Worm (Caenorhabditis elegans) whole organism, early embryonic: ENCODE results near the gene F27E5.5.

ENCODE experiments used
- B0310.2 ChIP-seq: sonication (generic microtip); optimal IDR thresholded peaks from 2 replicates; lab custom pipeline; 2016; ENCODE audit warnings: mild to moderate bottlenecking, missing genetic modification characterization, missing compliant biosample characterization
- F13C5.2 ChIP-seq: sonication (generic microtip); optimal IDR thresholded peaks from 2 replicates; lab custom pipeline; 2017; ENCODE audit warnings: mild to moderate bottlenecking, missing genetic modification characterization, inconsistent platforms, missing compliant biosample characterization
- aly-1 ChIP-seq: sonication (generic microtip); optimal IDR thresholded peaks from 2 replicates; lab custom pipeline; 2016; ENCODE audit warnings: missing genetic modification characterization, missing compliant biosample characterization
- ama-1 ChIP-seq: fragments of 150-350 bp; optimal IDR thresholded peaks from 2 replicates; lab custom pipeline; 2014
- ceh-13 ChIP-seq: fragments of 200-800 bp; sonication (Bioruptor generic); optimal IDR thresholded peaks from 2 replicates; lab custom pipeline; 2018; ENCODE audit warnings: mild to moderate bottlenecking, missing genetic modification characterization, missing compliant biosample characterization
- ceh-36 ChIP-seq: sonication (generic microtip); optimal IDR thresholded peaks from 2 replicates; lab custom pipeline; 2016; ENCODE audit warnings: missing genetic modification characterization, inconsistent platforms, missing compliant biosample characterization
- ets-7 ChIP-seq: sonication (generic microtip); optimal IDR thresholded peaks from 2 replicates; lab custom pipeline; 2016; ENCODE audit warnings: missing genotype, missing genetic modification characterization, missing compliant biosample characterization
- flt-1 ChIP-seq: fragments of 200-800 bp; sonication (Bioruptor generic); IDR thresholded peaks from 2 replicates; pipeline ENCODE4 v1.3.6; 2022; ENCODE audit warnings: missing genetic modification characterization, missing compliant biosample characterization
- hmbx-1 ChIP-seq: sonication (generic microtip); optimal IDR thresholded peaks from 2 replicates; lab custom pipeline; 2016; ENCODE audit warnings: mild to moderate bottlenecking, missing genetic modification characterization, missing compliant biosample characterization
- hmg-4 ChIP-seq: fragments of 200-800 bp; sonication (Bioruptor generic); optimal IDR thresholded peaks from 2 replicates; lab custom pipeline; 2018; ENCODE audit warnings: mild to moderate bottlenecking, missing genetic modification characterization, missing compliant biosample characterization
- hnd-1 ChIP-seq: sonication (generic microtip); optimal IDR thresholded peaks from 2 replicates; lab custom pipeline; 2016; ENCODE audit warnings: missing genetic modification characterization, missing compliant biosample characterization
- pes-1 ChIP-seq: fragments of 200-800 bp; sonication (Bioruptor generic); IDR thresholded peaks from 2 replicates; pipeline ENCODE4 v1.3.6; 2022; ENCODE audit warnings: missing genetic modification reagents, missing genetic modification characterization, missing compliant biosample characterization
- scrt-1 ChIP-seq: fragments of 200-800 bp; sonication (Bioruptor generic); IDR thresholded peaks from 2 replicates; pipeline ENCODE4 v1.3.6; 2022; ENCODE audit warnings: missing genetic modification characterization, missing compliant biosample characterization
- sea-1 ChIP-seq: fragments of 200-800 bp; sonication (Bioruptor generic); conservative IDR thresholded peaks from 2 replicates; pipeline ENCODE4 v1.3.6; 2022; ENCODE audit warnings: missing genetic modification characterization, missing compliant biosample characterization
- tbx-11 ChIP-seq: fragments of 200-800 bp; sonication (Bioruptor generic); IDR thresholded peaks from 2 replicates; pipeline ENCODE4 v1.3.6; 2022; ENCODE audit warnings: missing genetic modification characterization, missing compliant biosample characterization
- tbx-37 ChIP-seq: fragments of 200-800 bp; sonication (Bioruptor generic); conservative IDR thresholded peaks from 2 replicates; pipeline ENCODE4 v1.3.6; 2022; ENCODE audit warnings: missing genetic modification reagents, missing genetic modification characterization, missing compliant biosample characterization
- tra-4 ChIP-seq: sonication (generic microtip); optimal IDR thresholded peaks from 2 replicates; lab custom pipeline; 2017; ENCODE audit warnings: missing genetic modification characterization, missing compliant biosample characterization

Gene F27E5.5

DNA sequence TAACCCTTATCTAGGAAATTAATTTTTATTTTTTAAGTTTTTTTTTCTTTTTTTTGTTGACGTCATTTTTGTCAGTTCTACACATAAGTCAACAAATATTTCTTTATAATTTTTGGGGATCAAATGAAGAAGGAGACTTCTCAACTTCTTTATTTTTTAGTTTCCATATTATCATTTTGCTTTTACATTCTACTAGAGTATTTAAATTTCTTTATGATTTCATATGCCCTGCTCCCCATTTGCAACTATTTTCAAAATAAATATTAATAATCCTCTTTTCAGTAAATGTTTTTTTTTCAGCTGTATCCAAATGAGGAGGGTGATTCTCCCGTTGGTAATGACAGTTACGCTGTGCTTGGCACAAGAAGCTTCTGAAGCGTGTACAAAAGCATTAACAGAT is 5.7 kb upstream of the F27E5.5 start, which contains the start of gene phg-1:
Gene phg-1, plus strand, starts transcription at position 301 of the 400 bp plus-strand sequence.
- TF ChIP-seq F13C5.2 (tag; lab: Kevin White, UChicago) (no peak), aly-1 (tag; lab: Kevin White, UChicago) (no peak), ets-7 (no peak), B0310.2 (no peak), flt-1 (GFP tag; lab: Robert Waterston, UW) (no peak), sea-1 (GFP tag; lab: Robert Waterston, UW) (no peak), ama-1 (lab: Kevin White, UChicago) (no peak), tra-4 (no peak), hmg-4 (GFP tag; lab: Kevin White, UChicago) (no peak), ceh-13 (no peak), tbx-11 (GFP tag; lab: Robert Waterston, UW) (no peak), pes-1 (GFP tag; lab: Robert Waterston, UW) (no peak), hnd-1 (tag; lab: Kevin White, UChicago) (no peak), ceh-36 (tag; lab: Kevin White, UChicago) (no peak), hmbx-1 (no peak), scrt-1 (GFP tag; lab: Robert Waterston, UW) (no peak), tbx-37 (GFP tag; lab: Robert Waterston, UW) (no peak)

DNA sequence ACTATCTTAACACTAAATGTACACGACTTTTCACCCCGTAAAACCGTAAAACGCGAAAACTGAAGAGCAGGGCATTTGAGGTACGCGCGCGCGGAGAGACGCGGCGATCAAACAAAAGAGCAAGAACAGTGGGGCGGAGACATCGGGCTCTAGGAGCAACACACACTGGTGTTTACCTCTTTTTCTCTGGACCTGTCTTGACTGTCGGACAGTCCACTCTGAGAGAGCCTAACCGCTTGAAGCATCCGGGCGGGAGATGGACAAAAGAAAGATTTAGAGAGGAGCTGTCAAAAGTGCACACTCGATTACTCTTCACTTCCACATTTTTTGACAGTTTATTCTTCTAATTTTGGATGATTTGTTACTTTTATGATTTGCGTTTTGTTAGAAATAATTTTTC is 5.1 kb upstream of the F27E5.5 start:
- no peak for TF ChIP-seq hmg-4 (GFP tag; lab: Kevin White, UChicago)
- no peak for TF ChIP-seq ceh-36 (tag; lab: Kevin White, UChicago)
- no peak for TF ChIP-seq F13C5.2 (tag; lab: Kevin White, UChicago)
- no peak for TF ChIP-seq tbx-11 (GFP tag; lab: Robert Waterston, UW)
- no peak for TF ChIP-seq B0310.2
- no peak for TF ChIP-seq sea-1 (GFP tag; lab: Robert Waterston, UW)
- no peak for TF ChIP-seq hmbx-1
- no peak for TF ChIP-seq tbx-37 (GFP tag; lab: Robert Waterston, UW)
- TF ChIP-seq hnd-1 (tag; lab: Kevin White, UChicago): no peak
- no peak for TF ChIP-seq flt-1 (GFP tag; lab: Robert Waterston, UW)
- TF ChIP-seq pes-1 (GFP tag; lab: Robert Waterston, UW): no peak
- TF ChIP-seq scrt-1 (GFP tag; lab: Robert Waterston, UW): no peak

DNA sequence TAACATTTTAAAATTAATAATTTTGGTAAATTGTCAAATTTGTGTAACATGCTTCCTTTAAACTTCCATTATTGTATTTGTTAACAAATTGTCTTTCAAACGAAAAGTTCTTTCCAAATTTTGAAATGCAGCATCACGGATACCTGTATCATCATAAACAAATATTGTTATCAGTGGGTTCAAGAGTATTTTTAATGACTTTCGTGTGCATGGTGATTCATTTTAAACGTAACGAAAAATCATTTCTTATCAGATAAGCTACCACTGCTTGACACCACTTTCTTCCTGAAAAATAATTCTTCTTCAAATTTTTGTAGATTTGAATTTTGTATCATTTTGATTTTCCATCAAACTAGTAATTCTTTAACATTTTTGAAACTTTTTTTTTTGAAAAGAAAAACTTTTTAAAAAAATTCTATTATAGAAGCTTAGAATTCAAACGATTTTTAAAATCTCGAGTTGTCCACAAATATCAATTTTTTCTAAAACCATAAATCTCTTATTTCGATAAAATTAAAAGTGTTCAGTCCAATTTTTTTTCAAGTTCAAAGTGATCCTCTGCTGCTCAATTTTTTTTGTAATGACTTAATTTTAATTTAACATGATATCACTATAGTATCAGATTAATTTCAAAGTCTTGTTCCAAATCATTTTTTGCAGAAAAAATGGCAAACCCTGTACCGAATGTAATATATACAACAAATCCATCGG is 2.8 kb upstream of the F27E5.5 start, which contains the start of gene F27E5.9:
Gene F27E5.9, plus strand, starts transcription at position 661 of the 711 bp plus-strand sequence.
- TF ChIP-seq flt-1 (GFP tag; lab: Robert Waterston, UW) (no peak), tra-4 (no peak), tbx-11 (GFP tag; lab: Robert Waterston, UW) (no peak), ceh-13 (no peak), F13C5.2 (tag; lab: Kevin White, UChicago) (no peak), ama-1 (lab: Kevin White, UChicago) (no peak), sea-1 (GFP tag; lab: Robert Waterston, UW) (no peak), scrt-1 (GFP tag; lab: Robert Waterston, UW) (no peak), hnd-1 (tag; lab: Kevin White, UChicago) (no peak), ceh-36 (tag; lab: Kevin White, UChicago) (no peak), ets-7 (no peak), hmbx-1 (no peak)

DNA sequence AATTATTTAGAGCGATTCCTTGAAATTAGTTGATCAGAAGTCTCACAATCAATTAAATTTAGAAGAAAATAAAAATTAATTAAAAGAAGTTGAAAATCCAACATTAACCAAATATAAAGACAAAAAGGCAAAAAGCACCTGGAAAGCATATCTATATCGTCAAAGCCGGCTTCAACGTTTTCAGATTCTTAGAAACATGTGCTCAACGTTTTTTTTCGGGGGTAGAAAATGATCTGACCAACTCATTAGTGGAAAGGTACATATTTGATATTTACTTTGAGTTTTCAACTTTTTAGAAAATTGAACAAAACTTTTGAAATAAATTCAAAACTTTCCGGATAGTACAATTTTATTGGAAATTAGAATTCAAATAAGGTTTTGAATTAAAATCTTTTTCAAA is 1.2 kb upstream of the F27E5.5 start:
- TF ChIP-seq hnd-1 (tag; lab: Kevin White, UChicago) (no peak), sea-1 (GFP tag; lab: Robert Waterston, UW) (no peak), ets-7 (no peak), scrt-1 (GFP tag; lab: Robert Waterston, UW) (no peak)

DNA sequence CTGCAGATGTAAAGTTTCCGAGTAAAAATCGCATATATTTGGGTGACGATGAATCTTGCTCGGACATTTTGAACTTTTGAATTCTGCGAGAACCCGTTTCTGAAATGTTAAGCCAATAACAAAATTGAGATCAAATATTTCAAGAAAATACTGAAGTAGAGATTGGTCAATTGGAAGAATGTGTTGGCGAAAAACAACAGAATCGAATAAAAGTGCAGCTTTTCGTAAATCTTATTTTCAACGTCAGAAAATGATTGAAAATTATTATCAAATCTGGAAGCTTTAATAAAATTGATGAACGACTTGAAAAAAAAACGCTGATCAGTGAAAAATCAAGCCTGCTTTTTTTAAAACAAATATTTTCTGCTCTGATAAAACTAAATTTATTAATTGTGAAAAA is 4.3 kb downstream of the F27E5.5 start, which contains the start of gene F27E5.8:
Gene F27E5.8, minus strand, starts transcription at position 101 of the 400 bp plus-strand sequence.
- TF ChIP-seq ceh-13 (no peak), ceh-36 (tag; lab: Kevin White, UChicago) (no peak), hnd-1 (tag; lab: Kevin White, UChicago) (no peak), ets-7 (no peak), tbx-11 (GFP tag; lab: Robert Waterston, UW) (no peak), sea-1 (GFP tag; lab: Robert Waterston, UW) (no peak), flt-1 (GFP tag; lab: Robert Waterston, UW) (no peak), B0310.2 (no peak), scrt-1 (GFP tag; lab: Robert Waterston, UW) (no peak), tra-4 (no peak), ama-1 (lab: Kevin White, UChicago) (no peak), F13C5.2 (tag; lab: Kevin White, UChicago) (no peak), hmg-4 (GFP tag; lab: Kevin White, UChicago) (no peak), hmbx-1 (no peak), tbx-37 (GFP tag; lab: Robert Waterston, UW) (no peak), pes-1 (GFP tag; lab: Robert Waterston, UW) (no peak)

DNA sequence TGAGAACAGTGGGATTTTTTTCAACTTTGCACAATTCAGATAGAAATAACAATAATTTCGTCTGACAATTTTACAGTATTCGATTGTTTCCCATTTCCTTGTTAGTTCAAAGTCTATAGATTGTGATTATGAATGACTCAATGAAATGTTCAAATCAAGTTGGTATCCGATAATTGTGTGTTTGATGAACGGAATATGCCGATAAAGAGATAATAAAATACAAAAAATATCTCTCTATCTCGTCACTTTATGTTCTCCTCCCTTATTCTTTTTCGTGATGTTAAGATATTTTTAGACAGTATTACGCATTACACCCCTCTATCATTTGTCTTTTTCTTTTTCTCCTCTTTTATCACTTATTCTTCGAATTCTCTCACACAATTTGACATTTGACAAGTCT is 9.2 kb downstream of the F27E5.5 start, which contains the start of gene F27E5.7:
Gene F27E5.7, plus strand, starts transcription at position 301 of the 400 bp plus-strand sequence.
- TF ChIP-seq tbx-11 (GFP tag; lab: Robert Waterston, UW): no peak
- TF ChIP-seq scrt-1 (GFP tag; lab: Robert Waterston, UW): no peak
- TF ChIP-seq ceh-36 (tag; lab: Kevin White, UChicago): no peak
- no peak for TF ChIP-seq B0310.2
- no peak for TF ChIP-seq hmbx-1
- TF ChIP-seq hnd-1 (tag; lab: Kevin White, UChicago): no peak
- TF ChIP-seq ceh-13: no peak
- no peak for TF ChIP-seq F13C5.2 (tag; lab: Kevin White, UChicago)
- no peak for TF ChIP-seq ets-7
- TF ChIP-seq aly-1 (tag; lab: Kevin White, UChicago): no peak
- TF ChIP-seq ama-1 (lab: Kevin White, UChicago): no peak
- TF ChIP-seq sea-1 (GFP tag; lab: Robert Waterston, UW): no peak
- no peak for TF ChIP-seq tra-4
- no peak for TF ChIP-seq pes-1 (GFP tag; lab: Robert Waterston, UW)
- no peak for TF ChIP-seq tbx-37 (GFP tag; lab: Robert Waterston, UW)
- no peak for TF ChIP-seq hmg-4 (GFP tag; lab: Kevin White, UChicago)
- no peak for TF ChIP-seq flt-1 (GFP tag; lab: Robert Waterston, UW)
